Worm (Caenorhabditis elegans): Measurements from ENCODE around the gene F35E8.9.

ce11 chrV:15872273-15872672 lies 45.1 kb downstream of the F35E8.9 start, which contains the start of gene str-56:
- TF ChIP-seq ceh-24 (tag; optimal IDR thresholded peaks at IDR 0.05) (no peak), ztf-16 (tag; optimal IDR thresholded peaks at IDR 0.05) (no peak)
